Worm (Caenorhabditis elegans) whole organism, late embryonic: ENCODE results near the gene R07E5.4.
A peak's percentile ranks its signal among the peaks of the same experiment; 100 is the strongest.

Source experiments
- C08G9.2 ChIP-seq: sonication (generic microtip); optimal IDR thresholded peaks from 2 replicates; lab custom pipeline; 2016; ENCODE audit warnings: mild to moderate bottlenecking, missing genetic modification characterization, moderate library complexity, missing compliant biosample characterization
- C38D4.7 ChIP-seq: fragments of 200-800 bp; sonication (Bioruptor generic); optimal IDR thresholded peaks from 2 replicates; lab custom pipeline; 2018; ENCODE audit warnings: mild to moderate bottlenecking, missing genetic modification characterization, moderate library complexity, missing compliant biosample characterization
- F13H6.1 ChIP-seq: sonication (generic microtip); optimal IDR thresholded peaks from 2 replicates; lab custom pipeline; 2016; ENCODE audit warnings: missing genetic modification characterization, missing compliant biosample characterization
- K09A11.1 ChIP-seq: sonication (generic microtip); optimal IDR thresholded peaks from 2 replicates; lab custom pipeline; 2017; ENCODE audit warnings: antibody characterized with exemption, mild to moderate bottlenecking, missing genetic modification characterization, missing compliant biosample characterization; ENCODE audit not compliant: insufficient read depth
- T23F11.4 ChIP-seq: fragments of 200-800 bp; sonication (Bioruptor generic); optimal IDR thresholded peaks from 2 replicates; lab custom pipeline; 2018; ENCODE audit warnings: mild to moderate bottlenecking, missing genetic modification characterization, missing compliant biosample characterization
- Y22D7AL.16 ChIP-seq: sonication (generic microtip); optimal IDR thresholded peaks from 2 replicates; lab custom pipeline; 2016; ENCODE audit warnings: missing genetic modification characterization, missing compliant biosample characterization
- ceh-14 ChIP-seq: sonication (generic microtip); optimal IDR thresholded peaks from 2 replicates; lab custom pipeline; 2016; ENCODE audit warnings: missing genotype, missing genetic modification characterization, missing compliant biosample characterization
- ceh-18 ChIP-seq: sonication (generic microtip); optimal IDR thresholded peaks from 2 replicates; lab custom pipeline; 2016; ENCODE audit warnings: missing genetic modification characterization, missing compliant biosample characterization
- ceh-19 ChIP-seq: fragments of 200-800 bp; sonication (Bioruptor generic); optimal IDR thresholded peaks from 2 replicates; lab custom pipeline; 2018; ENCODE audit warnings: mild to moderate bottlenecking, missing genetic modification characterization, missing compliant biosample characterization
- ceh-2 ChIP-seq: sonication (generic microtip); optimal IDR thresholded peaks from 2 replicates; lab custom pipeline; 2016; ENCODE audit warnings: missing genotype, missing genetic modification characterization, missing compliant biosample characterization
- ceh-30 ChIP-seq: fragments of 150-350 bp; optimal IDR thresholded peaks from 2 replicates; lab custom pipeline; 2014; ENCODE audit warnings: missing biosample characterization, missing genetic modification characterization
- ceh-31 ChIP-seq: sonication (generic microtip); optimal IDR thresholded peaks from 2 replicates; lab custom pipeline; 2016; ENCODE audit warnings: missing genetic modification characterization, missing compliant biosample characterization
- ceh-34 ChIP-seq: sonication (generic microtip); optimal IDR thresholded peaks from 2 replicates; lab custom pipeline; 2016; ENCODE audit warnings: mild to moderate bottlenecking, missing genetic modification characterization, missing compliant biosample characterization
- ceh-45 ChIP-seq: fragments of 200-800 bp; sonication (Bioruptor generic); IDR thresholded peaks from 2 replicates; pipeline ENCODE4 v1.3.6; 2022; ENCODE audit warnings: missing genetic modification reagents, missing genetic modification characterization, missing compliant biosample characterization
- ceh-6 ChIP-seq: fragments of 200-800 bp; sonication (Bioruptor generic); optimal IDR thresholded peaks from 2 replicates; lab custom pipeline; 2018; ENCODE audit warnings: mild to moderate bottlenecking, missing genetic modification characterization, missing compliant biosample characterization
- che-1 ChIP-seq: sonication (generic microtip); optimal IDR thresholded peaks from 2 replicates; lab custom pipeline; 2016; ENCODE audit warnings: mild to moderate bottlenecking, missing genetic modification characterization, missing compliant biosample characterization
- dmd-4 ChIP-seq: sonication (generic microtip); optimal IDR thresholded peaks from 2 replicates; lab custom pipeline; 2016; ENCODE audit warnings: borderline replicate concordance, missing genetic modification characterization, missing compliant biosample characterization
- elt-2 ChIP-seq: sonication (generic microtip); optimal IDR thresholded peaks from 2 replicates; lab custom pipeline; 2016; ENCODE audit warnings: missing genetic modification reagents, missing genetic modification characterization, missing compliant biosample characterization
- eyg-1 ChIP-seq: sonication (generic microtip); optimal IDR thresholded peaks from 2 replicates; lab custom pipeline; 2016; ENCODE audit warnings: missing genotype, missing genetic modification characterization, missing compliant biosample characterization
- fax-1 ChIP-seq: sonication (generic microtip); optimal IDR thresholded peaks from 2 replicates; lab custom pipeline; 2016; ENCODE audit warnings: missing genotype, missing genetic modification characterization, missing compliant biosample characterization
- fkh-6 ChIP-seq: sonication (generic microtip); optimal IDR thresholded peaks from 2 replicates; lab custom pipeline; 2016; ENCODE audit warnings: missing genetic modification characterization, missing compliant biosample characterization
- hlh-15 ChIP-seq: sonication (generic microtip); optimal IDR thresholded peaks from 2 replicates; lab custom pipeline; 2016; ENCODE audit warnings: missing genetic modification characterization, missing compliant biosample characterization
- hlh-6 ChIP-seq: sonication (generic microtip); optimal IDR thresholded peaks from 2 replicates; lab custom pipeline; 2016; ENCODE audit warnings: missing genotype, missing genetic modification characterization, missing compliant biosample characterization
- hlh-8 ChIP-seq: sonication (generic microtip); optimal IDR thresholded peaks from 2 replicates; lab custom pipeline; 2016; ENCODE audit warnings: missing genotype, missing genetic modification characterization, missing compliant biosample characterization
- lin-11 ChIP-seq: fragments of 200-800 bp; sonication (Bioruptor generic); optimal IDR thresholded peaks from 2 replicates; lab custom pipeline; 2018; ENCODE audit warnings: mild to moderate bottlenecking, missing genetic modification characterization, missing compliant biosample characterization
- nfya-1 ChIP-seq: sonication (generic microtip); optimal IDR thresholded peaks from 2 replicates; lab custom pipeline; 2017; ENCODE audit warnings: missing genetic modification characterization, mild to moderate bottlenecking, missing compliant biosample characterization, antibody characterized with exemption, moderate library complexity
- nhr-232 ChIP-seq: sonication (generic microtip); optimal IDR thresholded peaks from 2 replicates; lab custom pipeline; 2016; ENCODE audit warnings: missing genetic modification characterization, missing compliant biosample characterization
- pat-9 ChIP-seq: fragments of 200-800 bp; sonication (Bioruptor generic); optimal IDR thresholded peaks from 2 replicates; lab custom pipeline; 2018; ENCODE audit warnings: mild to moderate bottlenecking, missing genetic modification characterization, moderate library complexity, missing compliant biosample characterization
- pha-2 ChIP-seq: sonication (generic microtip); optimal IDR thresholded peaks from 2 replicates; lab custom pipeline; 2017; ENCODE audit warnings: mild to moderate bottlenecking, missing genetic modification characterization, missing compliant biosample characterization
- ref-2 ChIP-seq: sonication (generic microtip); optimal IDR thresholded peaks from 2 replicates; lab custom pipeline; 2016; ENCODE audit warnings: missing genetic modification characterization, missing compliant biosample characterization
- rnt-1 ChIP-seq: sonication (generic microtip); optimal IDR thresholded peaks from 2 replicates; lab custom pipeline; 2016; ENCODE audit warnings: missing genetic modification characterization, missing compliant biosample characterization
- sdc-2 ChIP-seq: sonication (generic microtip); optimal IDR thresholded peaks from 2 replicates; lab custom pipeline; 2016; ENCODE audit warnings: missing genotype, missing genetic modification characterization, missing compliant biosample characterization
- sox-2 ChIP-seq: fragments of 200-800 bp; sonication (Bioruptor generic); IDR thresholded peaks from 2 replicates; pipeline ENCODE4 v1.3.6; 2022; ENCODE audit warnings: missing genetic modification reagents, missing genetic modification characterization, missing compliant biosample characterization
- syd-9 ChIP-seq: sonication (generic microtip); optimal IDR thresholded peaks from 2 replicates; lab custom pipeline; 2016; ENCODE audit warnings: mild to moderate bottlenecking, missing genetic modification characterization, moderate library complexity, missing compliant biosample characterization
- tbx-2 ChIP-seq: sonication (generic microtip); optimal IDR thresholded peaks from 2 replicates; lab custom pipeline; 2016; ENCODE audit warnings: missing genetic modification characterization, missing compliant biosample characterization
- ttx-3 ChIP-seq: sonication (generic microtip); optimal IDR thresholded peaks from 2 replicates; lab custom pipeline; 2016; ENCODE audit warnings: missing genetic modification reagents, missing genetic modification characterization, missing compliant biosample characterization
- unc-42 ChIP-seq: sonication (generic microtip); optimal IDR thresholded peaks from 2 replicates; lab custom pipeline; 2016; ENCODE audit warnings: missing genotype, missing genetic modification characterization, missing compliant biosample characterization
- unc-55 ChIP-seq: sonication (generic microtip); optimal IDR thresholded peaks from 2 replicates; lab custom pipeline; 2017; ENCODE audit warnings: missing biosample characterization, missing genetic modification reagents, missing genetic modification characterization
- zip-5 ChIP-seq: sonication (generic microtip); optimal IDR thresholded peaks from 2 replicates; lab custom pipeline; 2016; ENCODE audit warnings: missing genetic modification characterization, missing compliant biosample characterization

Gene R07E5.4

DNA sequence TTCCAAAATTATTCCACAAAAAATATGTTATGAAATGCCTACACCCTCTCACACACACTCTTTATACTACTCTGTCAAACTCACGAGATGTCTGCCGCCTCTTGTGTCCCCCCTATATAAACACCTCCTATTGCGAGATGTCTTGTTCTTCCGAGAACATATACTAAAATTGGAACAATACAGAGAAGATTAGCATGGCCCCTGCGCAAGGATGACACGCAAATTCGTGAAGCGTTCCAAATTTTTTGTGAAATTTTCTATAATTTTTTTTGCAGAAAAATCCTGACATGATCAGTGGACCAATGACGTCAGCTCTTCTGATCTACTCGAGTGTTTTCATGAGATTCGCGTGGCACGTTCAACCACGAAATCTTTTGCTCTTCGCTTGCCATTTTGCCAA, 19.4 kb downstream of the R07E5.4 start:
- TF ChIP-seq pat-9 (tag; lab: Kevin White, UChicago) = peak; percentile 13
- peak; percentile 44 for TF ChIP-seq tbx-2 (tag; lab: Kevin White, UChicago)
- TF ChIP-seq nhr-232 (tag; lab: Kevin White, UChicago) = peak; percentile 9
- peak; percentile 8 for TF ChIP-seq zip-5 (tag; lab: Kevin White, UChicago)
- peak; percentile 12 for TF ChIP-seq nfya-1 (tag; lab: Kevin White, UChicago)
- TF ChIP-seq C38D4.7 = peak; percentile 41
- TF ChIP-seq lin-11 = peak; percentile 12
- TF ChIP-seq unc-42 (tag; lab: Kevin White, UChicago) = peak; percentile 5
- peak; percentile 5 for TF ChIP-seq ceh-2
- TF ChIP-seq syd-9 (tag; lab: Kevin White, UChicago) = peak; percentile 30
- peak; percentile 11 for TF ChIP-seq che-1 (tag; lab: Kevin White, UChicago)
- TF ChIP-seq ceh-14 (tag; lab: Kevin White, UChicago) = peak; percentile 41
- TF ChIP-seq hlh-15 (tag; lab: Kevin White, UChicago) = peak; percentile 7
- peak; percentile 23 for TF ChIP-seq hlh-6 (tag; lab: Kevin White, UChicago)
- peak; percentile 57 for TF ChIP-seq elt-2
- peak; percentile 66; the same call in 1 of the 2 replicates for TF ChIP-seq ceh-45 (GFP tag; lab: Robert Waterston, UW)
- TF ChIP-seq sox-2 (GFP tag; lab: Robert Waterston, UW) = peak; percentile 63
- TF ChIP-seq ceh-34 (tag; lab: Kevin White, UChicago) = peak; percentile 19
- peak; percentile 20 for TF ChIP-seq Y22D7AL.16 (tag; lab: Kevin White, UChicago)
- TF ChIP-seq ceh-6 = peak; percentile 38
- peak; percentile 20 for TF ChIP-seq fax-1 (tag; lab: Kevin White, UChicago)
- peak; percentile 11 for TF ChIP-seq ceh-18 (tag; lab: Kevin White, UChicago)
- TF ChIP-seq fkh-6 = peak; percentile 19
- peak; percentile 29 for TF ChIP-seq T23F11.4 (GFP tag; lab: Kevin White, UChicago)
- TF ChIP-seq pha-2 (tag; lab: Kevin White, UChicago) = peak; percentile 42
- TF ChIP-seq K09A11.1 (tag; lab: Kevin White, UChicago) = peak; percentile 22
- TF ChIP-seq, all 69 proteins: peak for 26; not testable (repeated sequence) for 43

DNA sequence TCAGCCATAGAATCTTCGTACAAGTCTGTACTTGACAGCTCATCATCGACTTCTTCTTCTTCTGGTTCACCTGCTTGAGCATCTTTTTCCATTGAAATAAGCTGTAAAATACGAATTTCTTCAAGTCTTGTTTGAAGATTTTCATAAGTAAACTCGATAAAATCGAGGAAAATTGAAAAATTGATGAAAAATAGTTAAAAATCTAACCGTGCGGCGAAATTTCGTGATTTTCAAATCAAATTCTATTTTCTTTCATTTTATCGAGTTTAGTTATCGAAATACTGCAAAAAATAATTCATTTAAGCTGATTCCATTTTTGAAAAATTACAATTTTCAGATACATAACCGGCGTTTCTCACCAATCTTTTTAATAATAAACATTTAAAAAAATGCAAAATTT, 20.5 kb downstream of the R07E5.4 start, which contains the start of gene R07E5.11:
R07E5.11 (minus strand) TSS at position 101 of the 400 bp plus-strand sequence.
- TF ChIP-seq F13H6.1 (tag; lab: Kevin White, UChicago) (no peak), ceh-2 (no peak), nfya-1 (tag; lab: Kevin White, UChicago) (no peak), dmd-4 (tag; lab: Kevin White, UChicago) (no peak), ttx-3 (no peak), ceh-19 (GFP tag; lab: Kevin White, UChicago) (no peak), rnt-1 (tag; lab: Kevin White, UChicago) (no peak), tbx-2 (tag; lab: Kevin White, UChicago) (no peak), unc-42 (tag; lab: Kevin White, UChicago) (no peak), syd-9 (tag; lab: Kevin White, UChicago) (no peak)

DNA sequence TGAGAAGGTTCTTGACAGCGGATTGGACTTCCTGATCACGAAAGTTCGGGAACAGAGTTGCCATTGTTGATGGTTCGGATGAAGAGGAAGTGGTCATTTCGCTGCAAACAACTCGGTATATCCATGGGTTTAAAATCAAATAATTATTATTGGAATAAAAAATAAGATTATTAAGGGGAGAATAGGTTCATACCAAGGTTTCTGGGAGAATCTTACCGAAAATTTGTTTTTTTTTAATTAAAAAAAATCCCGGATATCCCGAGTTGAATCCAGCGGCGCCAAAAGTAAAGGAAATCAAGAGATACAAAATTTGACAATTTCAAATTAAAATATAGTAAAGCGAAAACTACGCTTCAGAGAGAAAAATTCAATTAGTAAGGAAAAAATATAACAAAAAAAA, 23.4 kb downstream of the R07E5.4 start, which contains the start of the genes R07E5.19 and pdcd-2:
R07E5.19 (minus strand) TSS at position 101 of the 400 bp plus-strand sequence.
pdcd-2 (minus strand) TSS at position 102 of the 400 bp plus-strand sequence.
- TF ChIP-seq hlh-15 (tag; lab: Kevin White, UChicago) = no peak
- no peak for TF ChIP-seq K09A11.1 (tag; lab: Kevin White, UChicago)
- no peak for TF ChIP-seq ceh-31 (tag; lab: Kevin White, UChicago)
- no peak for TF ChIP-seq ceh-18 (tag; lab: Kevin White, UChicago)
- no peak for TF ChIP-seq Y22D7AL.16 (tag; lab: Kevin White, UChicago)
- no peak for TF ChIP-seq hlh-8
- TF ChIP-seq fkh-6 = no peak
- TF ChIP-seq eyg-1 = no peak
- TF ChIP-seq zip-5 (tag; lab: Kevin White, UChicago) = no peak
- TF ChIP-seq C08G9.2 (tag; lab: Kevin White, UChicago) = no peak
- TF ChIP-seq fax-1 (tag; lab: Kevin White, UChicago) = no peak
- TF ChIP-seq sdc-2 (tag; lab: Kevin White, UChicago) = no peak
- no peak for TF ChIP-seq pha-2 (tag; lab: Kevin White, UChicago)
- TF ChIP-seq F13H6.1 (tag; lab: Kevin White, UChicago) = no peak
- no peak for TF ChIP-seq ref-2
- TF ChIP-seq ceh-30 (tag; lab: Kevin White, UChicago) = no peak
- TF ChIP-seq syd-9 (tag; lab: Kevin White, UChicago) = no peak
- no peak for TF ChIP-seq unc-55
- TF ChIP-seq hlh-6 (tag; lab: Kevin White, UChicago) = no peak
